Worm (Caenorhabditis elegans) whole organism, L1 larva: ENCODE measurements around the gene cyn-8.

Experiments
- ama-1 ChIP-seq: fragments of 150-350 bp; optimal IDR thresholded peaks from 2 replicates; lab custom pipeline; 2014
- dpl-1 ChIP-seq, 3 experiments: fragments of 150-350 bp in 2 of 3; sonication (generic microtip) in 1 of 3; optimal IDR thresholded peaks; 2 replicates each; lab custom pipeline; 2014 to 2017; ENCODE audit warnings: missing biosample characterization in 3 of 3, missing genetic modification characterization in 3 of 3, missing genetic modification reagents in 3 of 3
- egl-27 ChIP-seq, 2 experiments: fragments of 150-350 bp in 1 of 2; sonication (generic microtip); optimal IDR thresholded peaks; 3 replicates each; lab custom pipeline; 2017 to 2018; ENCODE audit warnings: missing biosample characterization in 2 of 2, missing genetic modification characterization in 2 of 2, missing genetic modification reagents in 2 of 2
- nhr-11 ChIP-seq: fragments of 150-350 bp; optimal IDR thresholded peaks from 2 replicates; lab custom pipeline; 2014; ENCODE audit warnings: missing biosample characterization, missing genetic modification characterization
- tbx-2 ChIP-seq: sonication (generic microtip); optimal IDR thresholded peaks from 2 replicates; lab custom pipeline; 2016; ENCODE audit warnings: missing genetic modification characterization, missing compliant biosample characterization

DNA sequence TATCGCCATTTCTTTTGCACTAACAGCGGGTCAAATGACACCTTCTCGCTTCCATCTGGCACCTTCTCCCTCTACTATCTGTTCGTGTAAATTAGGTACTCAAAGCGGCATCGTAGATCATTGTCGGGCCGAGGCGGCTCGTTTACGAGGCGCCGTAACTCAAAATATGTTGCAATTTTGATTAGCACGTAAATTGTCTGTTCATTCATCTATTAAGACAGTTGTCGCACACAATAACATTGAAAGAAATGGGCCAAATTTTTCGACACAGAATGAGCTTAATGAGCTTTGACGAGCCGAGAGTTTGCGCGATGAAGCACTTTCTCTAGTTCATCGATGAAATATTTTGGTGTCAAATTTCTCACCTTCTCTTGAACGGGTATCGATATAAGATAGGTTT is 8.2 kb upstream of the cyn-8 start:
- TF ChIP-seq tbx-2 (no peak), dpl-1 (GFP tag; optimal IDR thresholded peaks at IDR 0.05; lab: Kevin White, UChicago) (no peak), nhr-11 (no peak), egl-27 (tag; optimal IDR thresholded peaks at IDR 0.05; lab: Kevin White, UChicago) (no peak), ama-1 (lab: Kevin White, UChicago) (no peak)
